Worm (Caenorhabditis elegans) whole organism, young adult: ENCODE data around the gene Y110A2AL.5.

Experiments
- C06A6.2 ChIP-seq: fragments of 200-800 bp; sonication (Bioruptor generic); conservative IDR thresholded peaks from 2 replicates; pipeline ENCODE4 v1.3.6; 2022; ENCODE audit warnings: missing genetic modification characterization, missing compliant biosample characterization
- F49E8.2 ChIP-seq: sonication (generic microtip); optimal IDR thresholded peaks from 3 replicates; lab custom pipeline; 2017; ENCODE audit warnings: missing genetic modification characterization, mild to moderate bottlenecking, missing compliant biosample characterization, antibody characterized with exemption, moderate library complexity; ENCODE audit not compliant: insufficient read depth
- Y56A3A.18 ChIP-seq: fragments of 200-800 bp; sonication (Bioruptor generic); IDR thresholded peaks from 2 replicates; pipeline ENCODE4 v1.3.6; 2022; ENCODE audit warnings: missing genetic modification reagents, missing genetic modification characterization, missing compliant biosample characterization
- dpl-1 ChIP-seq: fragments of 150-350 bp; optimal IDR thresholded peaks from 2 replicates; lab custom pipeline; 2014; ENCODE audit warnings: missing biosample characterization, missing genetic modification reagents, missing genetic modification characterization
- rcor-1 ChIP-seq: fragments of 200-800 bp; sonication (Bioruptor generic); IDR thresholded peaks from 2 replicates; pipeline ENCODE4 v1.3.6; 2022; ENCODE audit warnings: missing genetic modification reagents, missing genetic modification characterization, missing compliant biosample characterization
- repo-1 ChIP-seq: sonication (generic microtip); optimal IDR thresholded peaks from 2 replicates; lab custom pipeline; 2017; ENCODE audit warnings: mild to moderate bottlenecking, missing genetic modification characterization, missing compliant biosample characterization
- somi-1 ChIP-seq: fragments of 200-800 bp; sonication (Bioruptor generic); optimal IDR thresholded peaks from 2 replicates; lab custom pipeline; 2018; ENCODE audit warnings: mild to moderate bottlenecking, missing genetic modification characterization, missing compliant biosample characterization
- unc-62 ChIP-seq: fragments of 150-350 bp; optimal IDR thresholded peaks from 2 replicates; lab custom pipeline; 2014; ENCODE audit warnings: missing biosample characterization, missing genetic modification reagents, missing genetic modification characterization

ce11 chrII:2901158-2901557, 36.8 kb downstream of the Y110A2AL.5 start:
- TF ChIP-seq dpl-1 (GFP tag; lab: Kevin White, UChicago) (no peak), repo-1 (tag; lab: Kevin White, UChicago) (no peak), somi-1 (GFP tag; lab: Kevin White, UChicago) (no peak), C06A6.2 (GFP tag; lab: Robert Waterston, UW) (no peak), F49E8.2 (tag; lab: Kevin White, UChicago) (no peak), unc-62 (GFP tag; lab: Kevin White, UChicago) (no peak), rcor-1 (no peak), Y56A3A.18 (no peak)
